Worm (Caenorhabditis elegans): ENCODE results near the gene F22F7.4.
"Not testable (repeated sequence)": the region's sequence is repeated elsewhere in the genome, so short reads cannot be mapped to it uniquely, and the experiment has no call there.

- TF ChIP-seq unc-62 (GFP tag; optimal IDR thresholded peaks at IDR 0.05); lin-13 (tag; optimal IDR thresholded peaks at IDR 0.05); elt-3 (tag; optimal IDR thresholded peaks at IDR 0.05); snpc-4 (tag; optimal IDR thresholded peaks at IDR 0.05); nhr-76 (tag; optimal IDR thresholded peaks at IDR 0.05); blmp-1 (tag; optimal IDR thresholded peaks at IDR 0.05); sptf-1 (tag; optimal IDR thresholded peaks at IDR 0.05): not testable (repeated sequence)
Observed at ce11 chrV:2085745-2086267, 20.1 kb downstream of the F22F7.4 start, which contains the start of gene F36F12.3.

Data from whole organism, mixed stage, embryonic.